Worm (Caenorhabditis elegans): ENCODE results near the gene D2023.6.

Gene D2023.6

DNA sequence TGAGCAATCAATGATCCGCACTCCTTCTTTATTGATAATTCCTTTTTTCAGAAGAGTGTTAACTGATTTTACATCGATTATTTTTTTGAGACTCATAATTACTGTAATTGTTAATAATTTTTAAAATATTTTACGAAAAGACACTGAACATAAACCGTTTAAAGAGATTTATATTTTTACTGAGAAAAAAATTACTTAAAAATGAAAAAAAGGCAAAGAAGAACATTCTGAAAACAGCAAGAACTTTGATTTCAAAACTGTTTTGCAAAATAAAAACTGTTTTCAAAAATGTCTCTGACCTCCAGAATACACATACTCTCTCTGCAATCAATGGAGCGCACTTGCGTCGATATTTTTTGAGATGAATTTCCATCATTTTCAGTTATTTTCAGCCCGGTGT, at the start of gene D2023.6, which contains the start of gene mpst-1:
TSS of gene D2023.6 (plus strand) at position 388 of the 400 bp plus-strand sequence.
TSS of gene mpst-1 (minus strand) at position 101 of the 400 bp plus-strand sequence.
- TF ChIP-seq dao-5 (tag; optimal IDR thresholded peaks at IDR 0.05) (no peak), W03F9.2 (tag; optimal IDR thresholded peaks at IDR 0.05) (no peak), him-1 (tag; optimal IDR thresholded peaks at IDR 0.05) (no peak)

DNA sequence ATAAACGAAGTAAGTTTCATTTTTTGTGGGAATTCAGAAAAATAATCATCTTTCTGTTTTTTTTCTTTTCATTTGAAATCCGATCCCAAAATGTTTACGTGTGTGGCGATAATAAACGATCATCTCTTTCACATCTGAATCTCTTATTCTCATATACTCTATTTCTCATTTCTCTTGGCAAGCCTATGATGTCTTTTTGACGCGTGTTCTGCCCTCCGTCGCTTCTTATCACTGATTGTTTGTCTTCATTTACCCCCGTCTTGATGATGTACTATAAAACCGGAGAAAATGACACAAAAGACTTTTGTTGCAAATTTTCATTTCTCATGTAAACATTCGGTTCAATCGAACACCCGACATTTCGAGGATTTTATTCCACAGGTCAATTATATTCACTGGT, 49.3 kb upstream of the D2023.6 start:
- TF ChIP-seq dao-5 (tag; optimal IDR thresholded peaks at IDR 0.05) (no peak), him-1 (tag; optimal IDR thresholded peaks at IDR 0.05) (no peak), W03F9.2 (tag; optimal IDR thresholded peaks at IDR 0.05) (no peak)

DNA sequence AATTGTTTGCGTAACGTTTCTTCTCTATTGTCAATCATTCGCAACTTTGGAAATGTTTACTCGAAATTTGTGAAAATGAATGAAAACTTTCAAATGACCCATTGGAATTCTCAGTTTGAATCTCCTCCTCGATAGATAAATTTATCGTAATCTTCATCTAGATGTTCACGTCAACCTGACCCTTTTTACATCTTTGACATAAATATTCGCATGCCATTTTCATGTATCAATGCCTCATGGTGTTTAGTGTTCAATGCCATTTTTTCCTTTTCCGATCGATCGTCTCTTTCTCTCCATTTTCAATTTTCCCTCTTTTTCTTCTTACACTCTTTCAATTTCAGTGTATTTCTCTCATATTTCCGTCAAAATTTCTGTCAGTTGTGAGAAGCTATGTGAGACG, 47.8 kb upstream of the D2023.6 start:
- TF ChIP-seq dao-5 (tag; optimal IDR thresholded peaks at IDR 0.05) (no peak), W03F9.2 (tag; optimal IDR thresholded peaks at IDR 0.05) (no peak), him-1 (tag; optimal IDR thresholded peaks at IDR 0.05) (no peak)

DNA sequence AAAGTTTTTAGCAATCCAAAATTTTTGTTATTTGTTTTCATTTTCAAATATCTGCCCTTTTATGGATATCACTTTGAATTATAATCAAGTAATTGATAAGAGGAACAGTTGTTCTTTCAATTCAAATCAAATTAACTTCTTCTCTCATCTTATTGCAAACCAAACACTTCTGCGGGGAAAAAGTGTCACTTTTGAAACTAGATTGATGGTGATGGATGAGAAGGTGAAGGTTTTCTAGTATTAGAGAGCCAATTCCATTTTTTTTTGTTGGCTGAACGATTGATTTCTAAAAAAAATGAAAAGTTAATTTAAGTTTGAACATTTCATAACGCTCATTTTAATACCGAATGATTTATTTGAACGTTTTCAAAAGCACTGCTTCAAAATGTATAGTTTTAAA, 47.3 kb upstream of the D2023.6 start:
- no peak for TF ChIP-seq dao-5 (tag; optimal IDR thresholded peaks at IDR 0.05)

DNA sequence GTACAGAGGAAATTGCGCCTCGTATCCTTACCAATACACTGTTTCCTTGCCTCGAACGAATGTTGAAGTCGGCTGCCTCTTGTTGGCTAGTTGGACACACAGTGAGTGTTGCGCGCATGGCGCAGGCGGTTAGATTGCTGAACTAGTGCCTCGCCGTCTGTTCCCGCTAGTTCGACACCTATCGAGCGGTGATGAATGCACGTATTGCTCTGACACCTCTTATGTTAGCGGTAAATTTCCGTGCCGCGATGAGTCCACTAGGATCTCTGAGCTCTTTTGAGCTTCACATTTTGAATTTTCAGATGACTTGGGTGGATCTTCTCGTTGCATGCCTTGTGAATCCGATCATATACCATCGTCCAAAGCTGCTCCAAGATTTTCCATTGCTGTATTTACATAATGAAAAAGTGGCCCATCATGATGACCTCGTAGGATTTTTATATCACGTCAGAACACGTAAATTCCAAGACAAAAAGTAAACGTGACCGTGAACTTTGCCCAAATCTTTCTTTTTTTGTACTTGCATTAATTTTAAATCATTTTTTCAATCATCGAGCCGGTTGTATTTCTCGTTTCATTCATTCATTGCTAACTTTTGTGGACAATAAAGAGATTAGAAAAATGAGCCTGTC, 44.2 kb upstream of the D2023.6 start, which contains the start of gene F55A11.11:
TSS of gene F55A11.11 (plus strand) at position 341 of the 632 bp plus-strand sequence.
- TF ChIP-seq him-1 (tag; optimal IDR thresholded peaks at IDR 0.05) = peak; percentile 72
- TF ChIP-seq dao-5 (tag; optimal IDR thresholded peaks at IDR 0.05) = peak; percentile 82
- peak; percentile 78 for TF ChIP-seq W03F9.2 (tag; optimal IDR thresholded peaks at IDR 0.05)

ce11 chrV:11787258-11787657, 39.9 kb upstream of the D2023.6 start, which contains the start of gene F55A11.7:
Gene F55A11.7 (minus strand): TSS chrV:11787443.
- no peak for TF ChIP-seq dao-5 (tag; optimal IDR thresholded peaks at IDR 0.05)
- TF ChIP-seq him-1 (tag; optimal IDR thresholded peaks at IDR 0.05) = no peak
- TF ChIP-seq W03F9.2 (tag; optimal IDR thresholded peaks at IDR 0.05) = no peak

DNA sequence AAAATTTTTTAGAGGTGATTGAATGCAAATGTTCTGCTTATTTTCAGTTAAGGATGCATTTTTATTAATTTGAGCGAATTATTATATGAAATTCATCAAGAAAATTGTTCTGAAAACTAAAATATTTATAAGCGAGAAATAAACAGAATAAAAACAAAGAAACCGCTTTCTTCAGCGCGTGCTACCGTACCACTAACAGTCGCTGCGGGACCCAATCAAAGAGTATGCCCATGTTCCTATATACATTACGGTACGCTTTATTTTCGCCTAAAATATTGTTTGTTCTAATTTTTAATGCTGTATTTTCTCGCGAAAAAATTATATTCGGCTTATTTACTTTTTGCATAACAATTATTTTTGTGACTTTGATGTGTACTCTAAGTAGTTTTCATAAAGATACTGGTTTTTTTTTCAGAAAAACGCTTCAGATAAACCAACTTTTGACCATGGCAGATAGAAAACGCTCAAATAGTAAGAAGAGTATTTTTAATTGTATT, 39.4 kb upstream of the D2023.6 start, which contains the start of gene F55A11.8:
TSS of gene F55A11.8 (plus strand) at position 447 of the 497 bp plus-strand sequence.
- TF ChIP-seq W03F9.2 (tag; optimal IDR thresholded peaks at IDR 0.05) (peak; percentile 31), him-1 (tag; optimal IDR thresholded peaks at IDR 0.05) (no peak), dao-5 (tag; optimal IDR thresholded peaks at IDR 0.05) (no peak)

- TF ChIP-seq W03F9.2 (tag; optimal IDR thresholded peaks at IDR 0.05) (no peak), him-1 (tag; optimal IDR thresholded peaks at IDR 0.05) (no peak), dao-5 (tag; optimal IDR thresholded peaks at IDR 0.05) (no peak)
Measured at ce11 chrV:11789474-11789873, 37.7 kb upstream of the D2023.6 start, which contains the start of gene D2023.1. Gene D2023.1 (plus strand): TSS chrV:11789550.

- TF ChIP-seq W03F9.2 (tag; optimal IDR thresholded peaks at IDR 0.05) (no peak), him-1 (tag; optimal IDR thresholded peaks at IDR 0.05) (no peak), dao-5 (tag; optimal IDR thresholded peaks at IDR 0.05) (no peak)
Measured at ce11 chrV:11794172-11794571, 33.0 kb upstream of the D2023.6 start.

- TF ChIP-seq dao-5 (tag; optimal IDR thresholded peaks at IDR 0.05) (no peak), W03F9.2 (tag; optimal IDR thresholded peaks at IDR 0.05) (no peak), him-1 (tag; optimal IDR thresholded peaks at IDR 0.05) (no peak)
Measured at ce11 chrV:11795352-11795751, 31.8 kb upstream of the D2023.6 start.

DNA sequence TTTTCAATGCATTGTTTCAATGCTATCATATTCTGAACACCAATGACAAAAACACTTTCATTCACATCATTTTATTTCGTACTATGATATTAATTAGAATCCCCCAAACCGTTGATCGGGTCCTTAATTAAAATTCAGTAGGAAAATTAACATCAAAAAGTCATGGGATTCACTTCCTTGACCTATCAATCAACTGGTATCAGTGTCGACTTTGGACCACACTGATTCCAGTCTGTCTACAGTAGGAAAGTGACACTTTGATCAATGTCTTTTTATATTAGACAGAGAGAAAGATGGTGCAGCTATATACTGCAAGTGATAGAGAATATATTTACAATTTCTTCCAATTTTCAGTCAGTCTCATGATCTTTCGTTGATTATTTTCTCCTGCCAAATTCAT, 30.8 kb upstream of the D2023.6 start:
- TF ChIP-seq dao-5 (tag; optimal IDR thresholded peaks at IDR 0.05) (no peak), him-1 (tag; optimal IDR thresholded peaks at IDR 0.05) (no peak), W03F9.2 (tag; optimal IDR thresholded peaks at IDR 0.05) (no peak)

DNA sequence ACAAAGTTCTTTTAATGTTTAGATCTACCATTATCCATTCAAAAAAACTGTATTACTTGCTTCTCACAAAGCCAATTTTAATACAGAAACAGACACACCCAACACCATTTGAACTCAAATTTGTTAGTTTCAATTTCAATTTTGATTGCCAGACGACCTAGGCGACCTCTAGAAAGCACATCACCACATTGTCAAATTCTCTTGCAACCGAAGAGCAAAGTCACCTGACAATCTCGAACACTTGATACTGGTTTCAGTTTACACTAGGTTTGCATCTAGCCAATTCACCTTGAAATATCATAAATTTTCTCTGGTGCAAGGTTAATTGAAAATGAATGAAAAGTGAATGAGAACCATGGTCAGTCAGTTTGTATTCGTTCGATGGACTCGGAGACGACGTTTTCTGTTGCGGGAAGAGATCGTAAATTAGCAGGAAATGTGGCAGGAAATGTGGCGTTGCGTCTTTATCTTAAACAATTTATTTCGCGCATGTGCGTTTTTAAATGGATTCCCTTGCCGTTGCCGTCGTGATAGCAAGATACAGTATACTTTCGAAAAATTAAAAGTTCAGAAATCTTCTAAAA, 29.8 kb upstream of the D2023.6 start:
- no peak for TF ChIP-seq dao-5 (tag; optimal IDR thresholded peaks at IDR 0.05)
- no peak for TF ChIP-seq W03F9.2 (tag; optimal IDR thresholded peaks at IDR 0.05)

- TF ChIP-seq dao-5 (tag; optimal IDR thresholded peaks at IDR 0.05) = no peak
- no peak for TF ChIP-seq him-1 (tag; optimal IDR thresholded peaks at IDR 0.05)
- no peak for TF ChIP-seq W03F9.2 (tag; optimal IDR thresholded peaks at IDR 0.05)
Measured at ce11 chrV:11798320-11798719, 28.8 kb upstream of the D2023.6 start.

- TF ChIP-seq W03F9.2 (tag; optimal IDR thresholded peaks at IDR 0.05) = no peak
- TF ChIP-seq dao-5 (tag; optimal IDR thresholded peaks at IDR 0.05) = no peak
- no peak for TF ChIP-seq him-1 (tag; optimal IDR thresholded peaks at IDR 0.05)
Measured at ce11 chrV:11799252-11799822, 27.8 kb upstream of the D2023.6 start.
